Worm (Caenorhabditis elegans) whole organism, L1 larva: ENCODE results near the gene T20D4.10.
A peak's percentile ranks its signal among the peaks of the same experiment; 100 is the strongest.

Source experiments
- C04F5.9 ChIP-seq: sonication (generic microtip); optimal IDR thresholded peaks from 2 replicates; lab custom pipeline; 2016; ENCODE audit warnings: missing genetic modification characterization, missing compliant biosample characterization
- C16A3.4 ChIP-seq: fragments of 150-350 bp; optimal IDR thresholded peaks from 2 replicates; lab custom pipeline; 2014; ENCODE audit warnings: missing biosample characterization, missing genetic modification characterization
- aha-1 ChIP-seq: fragments of 150-350 bp; optimal IDR thresholded peaks from 2 replicates; lab custom pipeline; 2014; ENCODE audit warnings: missing biosample characterization, missing genetic modification characterization
- aly-2 ChIP-seq: fragments of 150-350 bp; optimal IDR thresholded peaks from 2 replicates; lab custom pipeline; 2014; ENCODE audit warnings: missing biosample characterization, missing genetic modification characterization
- ama-1 ChIP-seq: fragments of 150-350 bp; optimal IDR thresholded peaks from 2 replicates; lab custom pipeline; 2014
- ceh-63 ChIP-seq: fragments of 200-800 bp; sonication (Bioruptor generic); optimal IDR thresholded peaks from 2 replicates; lab custom pipeline; 2018; ENCODE audit warnings: mild to moderate bottlenecking, missing genetic modification characterization, missing compliant biosample characterization
- ceh-88 ChIP-seq: fragments of 200-800 bp; sonication (Bioruptor generic); IDR thresholded peaks from 2 replicates; pipeline ENCODE4 v1.3.6; 2022; ENCODE audit warnings: missing genetic modification characterization, missing compliant biosample characterization
- ceh-90 ChIP-seq: sonication (generic microtip); optimal IDR thresholded peaks from 2 replicates; lab custom pipeline; 2016; ENCODE audit warnings: missing genetic modification characterization, missing compliant biosample characterization
- dsc-1 ChIP-seq: sonication (generic microtip); optimal IDR thresholded peaks from 2 replicates; lab custom pipeline; 2016; ENCODE audit warnings: mild to moderate bottlenecking, missing genetic modification characterization, missing compliant biosample characterization
- efl-1 ChIP-seq, 4 experiments: fragments of 150-350 bp; optimal IDR thresholded peaks in 3 of 4; peaks in 1 of 4; 1 replicate in 1 of 4; 2 replicates in 3 of 4; lab custom pipeline; 2014; ENCODE audit warnings: missing biosample characterization in 2 of 4, missing genetic modification characterization in 2 of 4, missing genetic modification reagents in 2 of 4
- egl-13 ChIP-seq: sonication (generic microtip); optimal IDR thresholded peaks from 2 replicates; lab custom pipeline; 2016; ENCODE audit warnings: missing genotype, missing genetic modification reagents, missing genetic modification characterization, missing compliant biosample characterization
- fkh-4 ChIP-seq: sonication (generic microtip); optimal IDR thresholded peaks from 2 replicates; lab custom pipeline; 2016; ENCODE audit warnings: missing compliant biosample characterization, missing genetic modification characterization, borderline replicate concordance
- fkh-8 ChIP-seq: sonication (generic microtip); optimal IDR thresholded peaks from 2 replicates; lab custom pipeline; 2016; ENCODE audit warnings: mild to moderate bottlenecking, missing genetic modification characterization, missing compliant biosample characterization
- grh-1 ChIP-seq: fragments of 200-800 bp; sonication (Bioruptor generic); IDR thresholded peaks from 2 replicates; pipeline ENCODE4 v1.3.6; 2022; ENCODE audit warnings: missing genetic modification reagents, missing genetic modification characterization, missing compliant biosample characterization
- hlh-4 ChIP-seq: sonication (generic microtip); optimal IDR thresholded peaks from 2 replicates; lab custom pipeline; 2016; ENCODE audit warnings: mild to moderate bottlenecking, missing genetic modification characterization, missing compliant biosample characterization
- isw-1 ChIP-seq: fragments of 200-800 bp; sonication (Bioruptor generic); IDR thresholded peaks from 2 replicates; pipeline ENCODE4 v1.3.6; 2022; ENCODE audit warnings: missing genetic modification characterization, missing compliant biosample characterization
- lin-14 ChIP-seq: fragments of 200-800 bp; sonication (Bioruptor generic); optimal IDR thresholded peaks from 2 replicates; lab custom pipeline; 2018; ENCODE audit warnings: mild to moderate bottlenecking, missing genetic modification characterization, moderate library complexity, missing compliant biosample characterization
- lin-39 ChIP-seq: fragments of 150-350 bp; optimal IDR thresholded peaks from 2 replicates; lab custom pipeline; 2014; ENCODE audit warnings: missing biosample characterization, missing genetic modification reagents, missing genetic modification characterization
- mdl-1 ChIP-seq, 2 experiments: fragments of 150-350 bp; optimal IDR thresholded peaks; 2 replicates each; lab custom pipeline; 2014 to 2017; ENCODE audit warnings: missing biosample characterization in 2 of 2, missing genetic modification characterization in 2 of 2, inconsistent platforms in 1 of 2
- mep-1 ChIP-seq: fragments of 150-350 bp; optimal IDR thresholded peaks from 2 replicates; lab custom pipeline; 2014; ENCODE audit warnings: missing biosample characterization, missing genetic modification characterization
- nhr-19 ChIP-seq: fragments of 200-800 bp; sonication (Bioruptor generic); conservative IDR thresholded peaks from 2 replicates; pipeline ENCODE4 v1.3.6; 2022; ENCODE audit warnings: missing genetic modification characterization, missing compliant biosample characterization
- nhr-28 ChIP-seq: fragments of 150-350 bp; optimal IDR thresholded peaks from 2 replicates; lab custom pipeline; 2014; ENCODE audit warnings: missing biosample characterization, missing genetic modification characterization
- nhr-47 ChIP-seq: sonication (generic microtip); optimal IDR thresholded peaks from 2 replicates; lab custom pipeline; 2016; ENCODE audit warnings: mild to moderate bottlenecking, missing genetic modification characterization, moderate library complexity, missing compliant biosample characterization
- nhr-77 ChIP-seq: fragments of 150-350 bp; optimal IDR thresholded peaks from 2 replicates; lab custom pipeline; 2014; ENCODE audit warnings: missing biosample characterization, missing genetic modification characterization
- nhr-85 ChIP-seq: sonication (generic microtip); peaks from one replicate; lab custom pipeline; 2016; ENCODE audit warnings: missing genetic modification characterization, inconsistent platforms, missing compliant biosample characterization
- pag-3 ChIP-seq: sonication (generic microtip); optimal IDR thresholded peaks from 2 replicates; lab custom pipeline; 2017; ENCODE audit warnings: missing genetic modification characterization, mild to moderate bottlenecking, missing compliant biosample characterization, antibody characterized with exemption, borderline replicate concordance; ENCODE audit not compliant: insufficient read depth
- pqm-1 ChIP-seq: sonication (generic microtip); optimal IDR thresholded peaks from 3 replicates; lab custom pipeline; 2017; ENCODE audit warnings: missing biosample characterization, missing genetic modification characterization
- sox-4 ChIP-seq: sonication (generic microtip); optimal IDR thresholded peaks from 2 replicates; lab custom pipeline; 2016; ENCODE audit warnings: missing genetic modification characterization, missing compliant biosample characterization
- sptf-1 ChIP-seq: fragments of 150-350 bp; optimal IDR thresholded peaks from 2 replicates; lab custom pipeline; 2014; ENCODE audit warnings: missing biosample characterization, missing genetic modification characterization
- sup-37 ChIP-seq: fragments of 200-800 bp; sonication (Bioruptor generic); optimal IDR thresholded peaks from 2 replicates; lab custom pipeline; 2018; ENCODE audit warnings: mild to moderate bottlenecking, missing genetic modification characterization, missing compliant biosample characterization
- swsn-7 ChIP-seq: sonication (generic microtip); optimal IDR thresholded peaks from 2 replicates; lab custom pipeline; 2016; ENCODE audit warnings: missing genetic modification characterization, missing compliant biosample characterization
- tlp-1 ChIP-seq: fragments of 150-350 bp; optimal IDR thresholded peaks from 2 replicates; lab custom pipeline; 2014; ENCODE audit warnings: missing biosample characterization, missing genetic modification characterization
- zag-1 ChIP-seq: fragments of 150-350 bp; optimal IDR thresholded peaks from 2 replicates; lab custom pipeline; 2014; ENCODE audit warnings: missing biosample characterization, missing genetic modification characterization
- ztf-4 ChIP-seq: fragments of 150-350 bp; optimal IDR thresholded peaks from 2 replicates; lab custom pipeline; 2014; ENCODE audit warnings: missing biosample characterization, missing genetic modification characterization

T20D4.10 gene

ce11 chrV:3445090-3445832 is 45.2 kb downstream of the T20D4.10 start:
- TF ChIP-seq mdl-1 (tag; optimal IDR thresholded peaks at IDR 0.05; lab: Kevin White, UChicago): no peak
- no peak for TF ChIP-seq aly-2
- no peak for TF ChIP-seq efl-1 (optimal IDR thresholded peaks at IDR 0.05; lab: Kevin White, UChicago)
- TF ChIP-seq efl-1 (GFP tag; optimal IDR thresholded peaks at IDR 0.05 in 1 of 2; lab: Kevin White, UChicago): peak in 1 of 2 experiments; percentile 83
- no peak for TF ChIP-seq swsn-7
- no peak for TF ChIP-seq nhr-28 (tag; lab: Kevin White, UChicago)
- TF ChIP-seq hlh-4 (tag; lab: Kevin White, UChicago): no peak
- TF ChIP-seq, all 84 proteins: peak for 1

- TF ChIP-seq fkh-8 (tag; lab: Kevin White, UChicago) (no peak), sup-37 (GFP tag; lab: Kevin White, UChicago) (no peak), egl-13 (no peak), ama-1 (lab: Kevin White, UChicago) (no peak), sptf-1 (tag; lab: Kevin White, UChicago) (no peak), C04F5.9 (tag; lab: Kevin White, UChicago) (no peak), lin-14 (GFP tag; lab: Kevin White, UChicago) (no peak), pag-3 (tag; lab: Kevin White, UChicago) (no peak), tlp-1 (tag; lab: Kevin White, UChicago) (no peak), grh-1 (GFP tag; lab: Robert Waterston, UW) (no peak), nhr-19 (GFP tag; lab: Robert Waterston, UW) (no peak), C16A3.4 (tag; lab: Kevin White, UChicago) (no peak), aly-2 (no peak), sox-4 (no peak)
Observed at ce11 chrV:3449810-3450209, 49.8 kb downstream of the T20D4.10 start.

- TF ChIP-seq ztf-4: no peak
- no peak for TF ChIP-seq pqm-1 (tag; lab: Kevin White, UChicago)
- TF ChIP-seq nhr-77 (tag; lab: Kevin White, UChicago): no peak
- TF ChIP-seq nhr-85 (tag; lab: Kevin White, UChicago): no peak
- no peak for TF ChIP-seq nhr-47
- no peak for TF ChIP-seq fkh-8 (tag; lab: Kevin White, UChicago)
- no peak for TF ChIP-seq ceh-63 (GFP tag; lab: Kevin White, UChicago)
- no peak for TF ChIP-seq lin-39 (tag; lab: Kevin White, UChicago)
- no peak for TF ChIP-seq ceh-88 (GFP tag; lab: Robert Waterston, UW)
- no peak for TF ChIP-seq dsc-1
- TF ChIP-seq ceh-90 (tag; lab: Kevin White, UChicago): no peak
- TF ChIP-seq zag-1: no peak
- TF ChIP-seq isw-1 (GFP tag; lab: Robert Waterston, UW): no peak
- TF ChIP-seq fkh-4: no peak
- no peak for TF ChIP-seq sup-37 (GFP tag; lab: Kevin White, UChicago)
- TF ChIP-seq mep-1 (tag; lab: Kevin White, UChicago): no peak
- no peak for TF ChIP-seq aha-1
- TF ChIP-seq, all 84 proteins: peak for 0
Observed at ce11 chrV:3450351-3450750, 50.3 kb downstream of the T20D4.10 start.
